Worm (Caenorhabditis elegans) whole organism, young adult: Measurements from ENCODE around the gene phf-15.

Experiments
- ZK185.1 ChIP-seq: sonication (generic microtip); optimal IDR thresholded peaks from 2 replicates; lab custom pipeline; 2016; ENCODE audit warnings: mild to moderate bottlenecking, missing genetic modification characterization, missing compliant biosample characterization; ENCODE audit not compliant: poor library complexity, severe bottlenecking
- ccch-3 ChIP-seq: fragments of 200-800 bp; sonication (Bioruptor generic); optimal IDR thresholded peaks from 2 replicates; lab custom pipeline; 2018; ENCODE audit warnings: mild to moderate bottlenecking, missing genetic modification characterization, missing compliant biosample characterization
- ceh-79 ChIP-seq: sonication (generic microtip); optimal IDR thresholded peaks from 2 replicates; lab custom pipeline; 2017; ENCODE audit warnings: mild to moderate bottlenecking, missing genetic modification characterization, missing compliant biosample characterization
- ets-4 ChIP-seq: fragments of 200-800 bp; sonication (Bioruptor generic); optimal IDR thresholded peaks from 2 replicates; lab custom pipeline; 2018; ENCODE audit warnings: mild to moderate bottlenecking, missing genetic modification characterization, missing compliant biosample characterization
- him-1 ChIP-seq: sonication (generic microtip); optimal IDR thresholded peaks from 2 replicates; lab custom pipeline; 2016; ENCODE audit warnings: missing genotype, missing genetic modification reagents, missing genetic modification characterization, missing compliant biosample characterization
- hmg-1.2 ChIP-seq: fragments of 200-800 bp; sonication (Bioruptor generic); IDR thresholded peaks from 2 replicates; pipeline ENCODE4 v1.3.6; 2022; ENCODE audit warnings: missing genetic modification reagents, missing genetic modification characterization, missing compliant biosample characterization
- madf-8 ChIP-seq: fragments of 200-800 bp; sonication (Bioruptor generic); conservative IDR thresholded peaks from 2 replicates; pipeline ENCODE4 v1.3.6; 2022; ENCODE audit warnings: missing genetic modification reagents, missing genetic modification characterization, missing compliant biosample characterization
- pha-4 ChIP-seq: fragments of 150-350 bp; sonication (generic microtip); optimal IDR thresholded peaks from 2 replicates; lab custom pipeline; 2014; ENCODE audit warnings: missing biosample characterization, missing genetic modification reagents, missing genetic modification characterization
- sea-2 ChIP-seq: fragments of 200-800 bp; sonication (Bioruptor generic); IDR thresholded peaks from 2 replicates; pipeline ENCODE4 v1.3.6; 2022; ENCODE audit warnings: missing genetic modification characterization, missing compliant biosample characterization
- unc-130 ChIP-seq: sonication (generic microtip); optimal IDR thresholded peaks from 2 replicates; lab custom pipeline; 2016; ENCODE audit warnings: missing genetic modification reagents, missing genetic modification characterization, missing compliant biosample characterization
- ztf-22 ChIP-seq: fragments of 200-800 bp; sonication (Bioruptor generic); optimal IDR thresholded peaks from 2 replicates; lab custom pipeline; 2018; ENCODE audit warnings: mild to moderate bottlenecking, missing genetic modification characterization, moderate library complexity, missing compliant biosample characterization

- TF ChIP-seq ZK185.1 (no peak), unc-130 (GFP tag; lab: Kevin White, UChicago) (no peak), ztf-22 (GFP tag; lab: Kevin White, UChicago) (no peak), sea-2 (no peak), ccch-3 (GFP tag; lab: Kevin White, UChicago) (no peak), ceh-79 (no peak), madf-8 (no peak), hmg-1.2 (no peak), him-1 (no peak), ets-4 (GFP tag; lab: Kevin White, UChicago) (no peak), pha-4 (tag; lab: Kevin White, UChicago) (no peak)
Measured at ce11 chrIII:3370770-3371169, 48.1 kb downstream of the phf-15 start.
